Worm (Caenorhabditis elegans) whole organism, late embryonic: Measurements from ENCODE around the gene cyp-33B1.

Experiments
- F13H6.1 ChIP-seq: sonication (generic microtip); optimal IDR thresholded peaks from 2 replicates; lab custom pipeline; 2016; ENCODE audit warnings: missing genetic modification characterization, missing compliant biosample characterization
- nfya-1 ChIP-seq: sonication (generic microtip); optimal IDR thresholded peaks from 2 replicates; lab custom pipeline; 2017; ENCODE audit warnings: missing genetic modification characterization, mild to moderate bottlenecking, missing compliant biosample characterization, antibody characterized with exemption, moderate library complexity
- nhr-11 ChIP-seq: fragments of 150-350 bp; optimal IDR thresholded peaks from 2 replicates; lab custom pipeline; 2014; ENCODE audit warnings: missing biosample characterization, missing genetic modification characterization
- ref-2 ChIP-seq: sonication (generic microtip); optimal IDR thresholded peaks from 2 replicates; lab custom pipeline; 2016; ENCODE audit warnings: missing genetic modification characterization, missing compliant biosample characterization
- unc-3 ChIP-seq, 2 experiments: fragments of 200-800 bp in 1 of 2; sonication (Bioruptor generic) in 1 of 2; sonication (generic microtip) in 1 of 2; conservative IDR thresholded peaks in 1 of 2; optimal IDR thresholded peaks in 1 of 2; 2 replicates each; pipeline versions ENCODE4 v1.3.6 to Lab custom; 2016 to 2022; ENCODE audit warnings: missing compliant biosample characterization in 2 of 2, missing genetic modification characterization in 2 of 2, missing genetic modification reagents in 1 of 2

DNA sequence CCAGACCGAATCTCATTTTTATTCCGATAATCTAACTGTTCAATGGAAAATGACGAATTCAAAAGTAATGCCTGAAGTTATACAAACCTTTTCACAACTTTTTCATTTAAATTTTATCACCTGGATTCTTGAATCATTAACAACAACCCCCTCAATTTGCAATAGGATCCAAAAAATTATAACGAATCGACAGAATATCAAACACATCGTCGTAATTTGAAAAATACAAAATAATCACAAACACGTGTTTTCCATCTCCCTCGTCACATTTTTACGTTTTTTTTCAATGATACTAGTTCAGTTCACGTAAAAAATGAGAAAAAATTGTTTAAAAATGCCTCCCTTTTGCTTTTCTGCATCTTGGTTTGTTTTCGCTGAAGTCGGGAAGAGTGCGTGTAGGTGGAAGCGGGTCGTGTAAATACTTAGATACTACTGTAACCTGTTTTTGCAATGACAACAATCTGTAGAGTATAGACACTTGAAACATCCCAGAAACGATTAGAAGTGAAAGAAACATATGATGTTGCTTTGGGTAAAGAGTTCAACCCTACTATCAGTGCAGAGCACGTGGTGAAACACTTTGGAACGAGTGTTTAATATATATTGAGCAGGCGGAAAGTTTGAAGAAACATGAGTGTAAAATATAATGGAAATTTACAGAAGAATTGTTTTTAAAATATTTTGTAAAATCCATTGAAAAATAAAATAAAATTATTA lies 32.4 kb downstream of the cyp-33B1 start, which contains the start of gene oac-50:
- TF ChIP-seq ref-2 (tag; lab: Kevin White, UChicago) (no peak), nhr-11 (tag; lab: Kevin White, UChicago) (no peak), nfya-1 (tag; lab: Kevin White, UChicago) (no peak), F13H6.1 (tag; lab: Kevin White, UChicago) (no peak), unc-3 (GFP tag; conservative IDR thresholded peaks at IDR 0.05; lab: Robert Waterston, UW) (no peak), unc-3 (tag; optimal IDR thresholded peaks at IDR 0.05; lab: Kevin White, UChicago) (no peak)
